Fruit fly (Drosophila melanogaster): ENCODE results near the gene Ncoa6.

Ncoa6 gene

dm6 chr2L:5372552-5372951, 46.1 kb upstream of the Ncoa6 start:
- TF ChIP-seq Hr78 (GFP tag; optimal IDR thresholded peaks at IDR 0.05) (no peak), Vsx2 (GFP tag; optimal IDR thresholded peaks at IDR 0.05; ENCODE audit: partially characterized antibody) (no peak), GATAd (GFP tag; optimal IDR thresholded peaks at IDR 0.05) (no peak), Hr83 (GFP tag; optimal IDR thresholded peaks at IDR 0.05; ENCODE audit: poor library complexity, severe bottlenecking) (no peak), rgr (GFP tag; optimal IDR thresholded peaks at IDR 0.05) (peak; percentile 34), ey (GFP tag; optimal IDR thresholded peaks at IDR 0.05) (peak; percentile 45), jim (GFP tag; optimal IDR thresholded peaks at IDR 0.05) (no peak), foxo (GFP tag; optimal IDR thresholded peaks at IDR 0.05) (peak in 1 of 2 experiments; percentile 54), HLH106 (tag; optimal IDR thresholded peaks at IDR 0.05) (peak; percentile 48), fru (GFP tag; optimal IDR thresholded peaks at IDR 0.05) (peak; percentile 46), sage (GFP tag; optimal IDR thresholded peaks at IDR 0.05) (no peak), woc (GFP tag; optimal IDR thresholded peaks at IDR 0.05) (peak; percentile 9), psq (GFP tag; optimal IDR thresholded peaks at IDR 0.05) (peak; percentile 32), Sp1 (GFP tag; optimal IDR thresholded peaks at IDR 0.05) (peak; percentile 30), CG9705 (GFP tag; optimal IDR thresholded peaks at IDR 0.05) (no peak), OdsH (GFP tag; optimal IDR thresholded peaks at IDR 0.05) (peak; percentile 49), Myc (optimal IDR thresholded peaks at IDR 0.05) (no peak), br (GFP tag; optimal IDR thresholded peaks at IDR 0.05) (peak; percentile 26), Hnf4 (GFP tag; optimal IDR thresholded peaks at IDR 0.05) (peak; percentile 31), usp (GFP tag; optimal IDR thresholded peaks at IDR 0.05) (no peak), brk (GFP tag; optimal IDR thresholded peaks at IDR 0.05) (no peak), CrebA (GFP tag; optimal IDR thresholded peaks at IDR 0.05; ENCODE audit: borderline replicate concordance) (no peak), Dfd (GFP tag; optimal IDR thresholded peaks at IDR 0.05) (no peak), lola (GFP tag; optimal IDR thresholded peaks at IDR 0.05) (no peak), Rel (GFP tag; optimal IDR thresholded peaks at IDR 0.05) (no peak), Rel (tag; optimal IDR thresholded peaks at IDR 0.05) (no peak), h (GFP tag; optimal IDR thresholded peaks at IDR 0.05) (peak; percentile 54), tai (GFP tag; optimal IDR thresholded peaks at IDR 0.05) (no peak), sv (GFP tag; optimal IDR thresholded peaks at IDR 0.05) (no peak)

DNA sequence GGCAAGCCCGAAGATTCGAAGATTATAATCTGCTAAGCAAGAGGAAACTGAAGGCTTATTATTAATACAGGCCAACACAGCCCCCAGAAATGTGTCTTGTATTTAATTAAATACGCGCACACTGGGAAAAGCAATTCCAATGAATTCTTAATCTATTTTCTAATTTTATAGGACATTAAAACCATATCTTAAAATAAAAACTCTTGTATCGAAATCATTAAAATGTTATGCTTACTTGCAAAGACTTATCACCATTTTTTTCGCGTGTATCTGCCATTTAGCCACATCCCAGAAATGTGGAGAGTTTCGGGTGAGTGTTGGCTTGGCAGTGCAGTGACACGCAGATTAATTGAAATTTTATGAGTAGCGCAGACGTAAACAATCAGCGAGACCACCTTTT, 41.5 kb upstream of the Ncoa6 start:
- TF ChIP-seq Hr83 (GFP tag; optimal IDR thresholded peaks at IDR 0.05; ENCODE audit: poor library complexity, severe bottlenecking) (no peak), psq (GFP tag; optimal IDR thresholded peaks at IDR 0.05) (no peak), Sp1 (GFP tag; optimal IDR thresholded peaks at IDR 0.05) (no peak), dsf (GFP tag; optimal IDR thresholded peaks at IDR 0.05; ENCODE audit: borderline replicate concordance) (no peak), CrebA (GFP tag; optimal IDR thresholded peaks at IDR 0.05; ENCODE audit: borderline replicate concordance) (no peak), Mio (GFP tag; optimal IDR thresholded peaks at IDR 0.05) (no peak), sv (GFP tag; optimal IDR thresholded peaks at IDR 0.05) (no peak), dmrt93B (GFP tag; optimal IDR thresholded peaks at IDR 0.05) (no peak), lola (GFP tag; optimal IDR thresholded peaks at IDR 0.05) (no peak), usp (GFP tag; optimal IDR thresholded peaks at IDR 0.05) (no peak)

dm6 chr2L:5365841-5366240, 39.4 kb upstream of the Ncoa6 start:
- TF ChIP-seq psq (GFP tag; optimal IDR thresholded peaks at IDR 0.05): no peak
- no peak for TF ChIP-seq woc (GFP tag; optimal IDR thresholded peaks at IDR 0.05)
- TF ChIP-seq usp (GFP tag; optimal IDR thresholded peaks at IDR 0.05): no peak
- no peak for TF ChIP-seq dsf (GFP tag; optimal IDR thresholded peaks at IDR 0.05; ENCODE audit: borderline replicate concordance)
- TF ChIP-seq lola (GFP tag; optimal IDR thresholded peaks at IDR 0.05): no peak
- peak; percentile 13 for TF ChIP-seq OdsH (GFP tag; optimal IDR thresholded peaks at IDR 0.05)
- TF ChIP-seq Dif (GFP tag; optimal IDR thresholded peaks at IDR 0.05; ENCODE audit: partially characterized antibody): no peak
- peak; percentile 90 for TF ChIP-seq Myc (optimal IDR thresholded peaks at IDR 0.05)
- TF ChIP-seq Jra (GFP tag; optimal IDR thresholded peaks at IDR 0.05): no peak

dm6 chr2L:5362351-5362750, 35.9 kb upstream of the Ncoa6 start:
- TF ChIP-seq tai (GFP tag; optimal IDR thresholded peaks at IDR 0.05) (no peak), dmrt93B (GFP tag; optimal IDR thresholded peaks at IDR 0.05) (no peak), foxo (GFP tag; optimal IDR thresholded peaks at IDR 0.05) (no peak), Rel (GFP tag; optimal IDR thresholded peaks at IDR 0.05) (no peak), Rel (tag; optimal IDR thresholded peaks at IDR 0.05) (no peak), Vsx2 (GFP tag; optimal IDR thresholded peaks at IDR 0.05; ENCODE audit: partially characterized antibody) (no peak), Dif (GFP tag; optimal IDR thresholded peaks at IDR 0.05; ENCODE audit: partially characterized antibody) (no peak), ey (GFP tag; optimal IDR thresholded peaks at IDR 0.05) (no peak), rgr (GFP tag; optimal IDR thresholded peaks at IDR 0.05) (no peak), GATAd (GFP tag; optimal IDR thresholded peaks at IDR 0.05) (no peak), CG9705 (GFP tag; optimal IDR thresholded peaks at IDR 0.05) (no peak), sage (GFP tag; optimal IDR thresholded peaks at IDR 0.05) (no peak), Myc (optimal IDR thresholded peaks at IDR 0.05) (no peak), sv (GFP tag; optimal IDR thresholded peaks at IDR 0.05) (no peak), jim (GFP tag; optimal IDR thresholded peaks at IDR 0.05) (no peak), woc (GFP tag; optimal IDR thresholded peaks at IDR 0.05) (no peak), Mio (GFP tag; optimal IDR thresholded peaks at IDR 0.05) (no peak)
